Worm (Caenorhabditis elegans) whole organism, L4 larva: ENCODE measurements around the gene hpd-1.

ENCODE experiments used
- D1046.2 ChIP-seq: fragments of 200-800 bp; sonication (Bioruptor generic); IDR thresholded peaks from 2 replicates; pipeline ENCODE4 v1.3.6; 2022; ENCODE audit warnings: missing genetic modification characterization, missing compliant biosample characterization
- R02D3.7 ChIP-seq: fragments of 150-350 bp; sonication (generic microtip); optimal IDR thresholded peaks from 3 replicates; lab custom pipeline; 2014; ENCODE audit warnings: missing biosample characterization, missing genetic modification characterization
- Y48G9A.11 ChIP-seq: fragments of 200-800 bp; sonication (Bioruptor generic); IDR thresholded peaks from 2 replicates; pipeline ENCODE4 v1.3.6; 2022; ENCODE audit warnings: missing genetic modification reagents, missing genetic modification characterization, missing compliant biosample characterization
- Y75B8A.6 ChIP-seq: fragments of 200-800 bp; sonication (Bioruptor generic); IDR thresholded peaks from 2 replicates; pipeline ENCODE4 v1.3.6; 2022; ENCODE audit warnings: missing genetic modification reagents, missing genetic modification characterization, missing compliant biosample characterization
- aly-2 ChIP-seq: sonication (generic microtip); optimal IDR thresholded peaks from 2 replicates; lab custom pipeline; 2018; ENCODE audit warnings: missing biosample characterization, missing genetic modification characterization
- arid-1 ChIP-seq: fragments of 200-800 bp; sonication (Bioruptor generic); conservative IDR thresholded peaks from 2 replicates; pipeline ENCODE4 v1.3.6; 2022; ENCODE audit warnings: missing genetic modification reagents, missing genetic modification characterization, missing compliant biosample characterization
- ceh-20 ChIP-seq: fragments of 200-800 bp; sonication (Bioruptor generic); IDR thresholded peaks from 2 replicates; pipeline ENCODE4 v1.3.6; 2022; ENCODE audit warnings: missing genetic modification reagents, missing genetic modification characterization, missing compliant biosample characterization
- ceh-28 ChIP-seq: fragments of 150-350 bp; optimal IDR thresholded peaks from 2 replicates; lab custom pipeline; 2014; ENCODE audit warnings: missing biosample characterization, missing genetic modification reagents, missing genetic modification characterization
- ceh-82 ChIP-seq: sonication (generic microtip); optimal IDR thresholded peaks from 2 replicates; lab custom pipeline; 2017; ENCODE audit warnings: missing biosample characterization, missing genetic modification characterization
- ctbp-1 ChIP-seq: fragments of 200-800 bp; sonication (Bioruptor generic); IDR thresholded peaks from 2 replicates; pipeline ENCODE4 v1.3.6; 2022; ENCODE audit warnings: missing genetic modification reagents, missing genetic modification characterization, missing compliant biosample characterization
- daf-16 ChIP-seq, 3 experiments: sonication (generic microtip); optimal IDR thresholded peaks; 2 replicates each; lab custom pipeline; 2016 to 2017; ENCODE audit warnings: missing genetic modification characterization in 3 of 3, missing genetic modification reagents in 3 of 3, mild to moderate bottlenecking in 2 of 3, missing compliant biosample characterization in 2 of 3, missing biosample characterization in 1 of 3, moderate library complexity in 1 of 3
- duxl-1 ChIP-seq: sonication (generic microtip); optimal IDR thresholded peaks from 2 replicates; lab custom pipeline; 2016; ENCODE audit warnings: mild to moderate bottlenecking, missing genetic modification characterization, moderate library complexity, missing compliant biosample characterization; ENCODE audit not compliant: poor library complexity
- egl-43 ChIP-seq: fragments of 200-800 bp; sonication (Bioruptor generic); IDR thresholded peaks from 2 replicates; pipeline ENCODE4 v1.3.6; 2022; ENCODE audit warnings: missing genetic modification reagents, missing genetic modification characterization, missing compliant biosample characterization
- hif-1 ChIP-seq, 2 experiments: sonication (generic microtip); optimal IDR thresholded peaks; 2 replicates each; lab custom pipeline; 2016 to 2017; ENCODE audit warnings: missing compliant biosample characterization in 2 of 2, missing genetic modification characterization in 2 of 2, missing genetic modification reagents in 2 of 2, missing genotype in 2 of 2, mild to moderate bottlenecking in 1 of 2
- hlh-11 ChIP-seq: fragments of 200-800 bp; sonication (Bioruptor generic); optimal IDR thresholded peaks from 2 replicates; lab custom pipeline; 2018; ENCODE audit warnings: mild to moderate bottlenecking, missing genetic modification characterization, missing compliant biosample characterization
- hlh-30 ChIP-seq: sonication (generic microtip); optimal IDR thresholded peaks from 2 replicates; lab custom pipeline; 2017; ENCODE audit warnings: antibody characterized with exemption, mild to moderate bottlenecking, missing genetic modification characterization, missing compliant biosample characterization; ENCODE audit not compliant: insufficient read depth
- jun-1 ChIP-seq: fragments of 150-350 bp; optimal IDR thresholded peaks from 2 replicates; lab custom pipeline; 2014; ENCODE audit warnings: missing biosample characterization, missing genetic modification reagents, missing genetic modification characterization
- lin-13 ChIP-seq: fragments of 150-350 bp; optimal IDR thresholded peaks from 2 replicates; lab custom pipeline; 2014; ENCODE audit warnings: missing biosample characterization, missing genetic modification reagents, missing genetic modification characterization
- lin-29 ChIP-seq: fragments of 200-800 bp; sonication (Bioruptor generic); IDR thresholded peaks from 2 replicates; pipeline ENCODE4 v1.3.6; 2022; ENCODE audit warnings: missing genetic modification reagents, missing genetic modification characterization, missing compliant biosample characterization
- lin-38 ChIP-seq: fragments of 200-800 bp; sonication (Bioruptor generic); IDR thresholded peaks from 2 replicates; pipeline ENCODE4 v1.3.6; 2022; ENCODE audit warnings: missing genetic modification reagents, missing genetic modification characterization, missing compliant biosample characterization
- mep-1 ChIP-seq: fragments of 150-350 bp; sonication (generic microtip); optimal IDR thresholded peaks from 3 replicates; lab custom pipeline; 2014; ENCODE audit warnings: missing biosample characterization, missing genetic modification characterization
- mes-2 ChIP-seq: sonication (generic microtip); optimal IDR thresholded peaks from 2 replicates; lab custom pipeline; 2016; ENCODE audit warnings: missing genotype, mild to moderate bottlenecking, missing genetic modification characterization, missing compliant biosample characterization; ENCODE audit not compliant: poor library complexity, severe bottlenecking
- mxl-3 ChIP-seq: fragments of 200-800 bp; sonication (Bioruptor generic); optimal IDR thresholded peaks from 2 replicates; lab custom pipeline; 2018; ENCODE audit warnings: mild to moderate bottlenecking, missing genetic modification characterization, missing compliant biosample characterization
- nhr-10 ChIP-seq: fragments of 150-350 bp; optimal IDR thresholded peaks from 2 replicates; lab custom pipeline; 2014; ENCODE audit warnings: missing biosample characterization, missing genetic modification characterization
- nhr-102 ChIP-seq: sonication (generic microtip); optimal IDR thresholded peaks from 2 replicates; lab custom pipeline; 2016; ENCODE audit warnings: mild to moderate bottlenecking, missing genetic modification characterization, moderate library complexity, missing compliant biosample characterization
- nhr-11 ChIP-seq: fragments of 150-350 bp; optimal IDR thresholded peaks from 2 replicates; lab custom pipeline; 2014; ENCODE audit warnings: missing biosample characterization, missing genetic modification characterization
- nhr-28 ChIP-seq: fragments of 150-350 bp; optimal IDR thresholded peaks from 2 replicates; lab custom pipeline; 2014; ENCODE audit warnings: missing biosample characterization, missing genetic modification characterization
- nhr-42 ChIP-seq: fragments of 200-800 bp; sonication (Bioruptor generic); IDR thresholded peaks from 2 replicates; pipeline ENCODE4 v1.3.6; 2022; ENCODE audit warnings: missing genetic modification characterization, missing compliant biosample characterization
- nhr-76 ChIP-seq: fragments of 150-350 bp; optimal IDR thresholded peaks from 2 replicates; lab custom pipeline; 2014; ENCODE audit warnings: missing biosample characterization, missing genetic modification characterization
- nhr-77 ChIP-seq: fragments of 150-350 bp; optimal IDR thresholded peaks from 2 replicates; lab custom pipeline; 2014; ENCODE audit warnings: missing biosample characterization, missing genetic modification characterization
- php-3 ChIP-seq: fragments of 200-800 bp; sonication (Bioruptor generic); IDR thresholded peaks from 2 replicates; pipeline ENCODE4 v1.3.6; 2022; ENCODE audit warnings: missing genetic modification reagents, missing genetic modification characterization, missing compliant biosample characterization
- set-16 ChIP-seq: fragments of 200-800 bp; sonication (Bioruptor generic); IDR thresholded peaks from 2 replicates; pipeline ENCODE4 v1.3.6; 2022; ENCODE audit warnings: missing genetic modification reagents, missing genetic modification characterization, missing compliant biosample characterization
- skn-1 ChIP-seq: fragments of 150-350 bp; optimal IDR thresholded peaks from 2 replicates; lab custom pipeline; 2014; ENCODE audit warnings: missing biosample characterization, missing genetic modification characterization
- snpc-1.2 ChIP-seq: fragments of 200-800 bp; sonication (Bioruptor generic); IDR thresholded peaks from 2 replicates; pipeline ENCODE4 v1.3.6; 2022; ENCODE audit warnings: missing genetic modification reagents, missing genetic modification characterization, missing compliant biosample characterization
- spr-1 ChIP-seq: sonication (generic microtip); optimal IDR thresholded peaks from 2 replicates; lab custom pipeline; 2016; ENCODE audit warnings: mild to moderate bottlenecking, missing genetic modification characterization, missing compliant biosample characterization
- spr-3 ChIP-seq: fragments of 200-800 bp; sonication (Bioruptor generic); optimal IDR thresholded peaks from 2 replicates; lab custom pipeline; 2018; ENCODE audit warnings: mild to moderate bottlenecking, missing genetic modification characterization, missing compliant biosample characterization
- unc-62 ChIP-seq, 3 experiments: fragments of 150-350 bp in 1 of 3; sonication (generic microtip); optimal IDR thresholded peaks in 2 of 3; peaks in 1 of 3; 1 replicate in 1 of 3; 2 replicates in 2 of 3; lab custom pipeline; 2014 to 2017; ENCODE audit warnings: missing biosample characterization in 3 of 3, missing genetic modification characterization in 3 of 3, missing genetic modification reagents in 3 of 3, missing genotype in 1 of 3
- zfp-2 ChIP-seq: sonication (generic microtip); optimal IDR thresholded peaks from 2 replicates; lab custom pipeline; 2016; ENCODE audit warnings: mild to moderate bottlenecking, missing genetic modification characterization, missing compliant biosample characterization
- zfp-3 ChIP-seq: fragments of 200-800 bp; sonication (Bioruptor generic); conservative IDR thresholded peaks from 2 replicates; pipeline ENCODE4 v1.3.6; 2022; ENCODE audit warnings: missing genetic modification reagents, missing genetic modification characterization, missing compliant biosample characterization
- ztf-11 ChIP-seq: fragments of 150-350 bp; optimal IDR thresholded peaks from 2 replicates; lab custom pipeline; 2014; ENCODE audit warnings: missing biosample characterization, missing genetic modification characterization

Gene hpd-1

DNA sequence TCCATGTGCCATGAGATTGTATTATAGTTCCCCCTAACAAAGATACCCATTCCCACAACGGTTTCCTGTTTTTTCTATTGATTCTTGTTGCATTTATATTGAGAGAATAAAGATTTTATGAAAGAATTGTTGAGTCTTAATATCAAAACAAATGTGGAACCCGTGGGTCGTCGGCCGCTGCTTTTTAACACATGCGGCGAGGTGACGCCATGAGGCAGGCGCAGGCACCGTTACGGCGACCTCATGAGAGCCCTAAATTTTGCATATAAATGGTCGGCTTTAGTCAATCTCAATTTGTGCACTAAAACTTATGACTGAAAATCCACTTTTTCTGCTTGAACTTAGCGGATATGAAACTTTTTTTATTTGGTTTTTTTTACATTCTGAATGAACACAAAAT, 2.2 kb downstream of the hpd-1 start:
- TF ChIP-seq ceh-82 (no peak), nhr-76 (tag; lab: Kevin White, UChicago) (no peak), ceh-28 (tag; lab: Kevin White, UChicago) (no peak), R02D3.7 (tag; lab: Kevin White, UChicago) (no peak), snpc-1.2 (no peak), egl-43 (GFP tag; lab: Robert Waterston, UW) (0 out of 2 replicates have a peak, but pooled peaks have one; percentile 34), aly-2 (tag; lab: Kevin White, UChicago) (no peak), zfp-3 (GFP tag; lab: Robert Waterston, UW) (0 out of 2 replicates have a peak, but pooled peaks have one; percentile 52), spr-1 (peak; percentile 39), nhr-102 (peak; percentile 14), duxl-1 (tag; lab: Kevin White, UChicago) (peak; percentile 14), lin-38 (GFP tag; lab: Robert Waterston, UW) (0 out of 2 replicates have a peak, but pooled peaks have one; percentile 36), nhr-10 (tag; lab: Kevin White, UChicago) (no peak), mep-1 (tag; lab: Kevin White, UChicago) (no peak), ztf-11 (tag; lab: Kevin White, UChicago) (no peak), jun-1 (tag; lab: Kevin White, UChicago) (no peak), hlh-30 (tag; lab: Kevin White, UChicago) (peak; percentile 38), mes-2 (tag; lab: Kevin White, UChicago) (no peak), Y75B8A.6 (GFP tag; lab: Robert Waterston, UW) (0 out of 2 replicates have a peak, but pooled peaks have one; percentile 61), hif-1 (tag; optimal IDR thresholded peaks at IDR 0.05; lab: Kevin White, UChicago) (peak in 1 of 2 experiments; percentile 18), hlh-11 (peak; percentile 38), nhr-28 (peak; percentile 2), nhr-77 (tag; lab: Kevin White, UChicago) (no peak), ctbp-1 (GFP tag; lab: Robert Waterston, UW) (0 out of 2 replicates have a peak, but pooled peaks have one; percentile 18), nhr-42 (GFP tag; lab: Robert Waterston, UW) (peak; percentile 46; the same call in 1 of the 2 replicates), arid-1 (GFP tag; lab: Robert Waterston, UW) (0 out of 2 replicates have a peak, but pooled peaks have one; percentile 24), mxl-3 (GFP tag; lab: Kevin White, UChicago) (peak; percentile 32), daf-16 (GFP tag; optimal IDR thresholded peaks at IDR 0.05; lab: Kevin White, UChicago) (no peak), daf-16 (tag; optimal IDR thresholded peaks at IDR 0.05; lab: Kevin White, UChicago) (peak; percentile 29)

DNA sequence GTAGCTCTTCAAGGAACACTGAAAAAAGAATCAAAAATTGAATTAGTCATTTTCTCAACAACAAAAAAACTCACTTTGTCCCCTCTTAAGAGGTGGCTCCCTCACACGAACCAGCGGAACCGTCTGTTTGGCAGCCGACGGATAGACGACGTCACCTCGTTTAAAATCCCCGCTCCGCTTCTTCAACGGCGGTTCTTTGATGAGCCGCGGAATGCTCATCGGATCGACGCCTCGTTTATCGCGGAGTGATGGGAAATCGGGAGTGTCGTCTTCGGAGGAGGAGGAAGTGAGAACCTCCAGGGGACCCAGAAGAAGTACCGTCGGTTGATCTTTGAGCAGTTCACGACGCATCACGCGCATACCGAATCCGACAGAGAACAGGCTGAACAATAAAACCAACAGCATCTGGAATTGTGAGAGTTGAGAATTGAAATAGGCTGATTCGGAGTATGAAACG, 3.5 kb downstream of the hpd-1 start, which contains the start of gene nlp-68:
Gene nlp-68 (minus strand): TSS at position 407 of the 457 bp plus-strand sequence.
- no peak for TF ChIP-seq nhr-11 (tag; lab: Kevin White, UChicago)
- no peak for TF ChIP-seq lin-29 (GFP tag; lab: Robert Waterston, UW)
- no peak for TF ChIP-seq Y48G9A.11 (GFP tag; lab: Robert Waterston, UW)
- TF ChIP-seq nhr-42 (GFP tag; lab: Robert Waterston, UW): no peak
- TF ChIP-seq php-3: no peak
- no peak for TF ChIP-seq lin-38 (GFP tag; lab: Robert Waterston, UW)
- no peak for TF ChIP-seq skn-1 (tag; lab: Kevin White, UChicago)
- TF ChIP-seq zfp-2 (tag; lab: Kevin White, UChicago): no peak
- TF ChIP-seq lin-13: no peak
- TF ChIP-seq unc-62 (GFP tag; optimal IDR thresholded peaks at IDR 0.05 in 1 of 2; lab: Kevin White, UChicago): peak in 1 of 2 experiments; percentile 44
- no peak for TF ChIP-seq unc-62 (tag; optimal IDR thresholded peaks at IDR 0.05; lab: Kevin White, UChicago)
- peak; percentile 67 for TF ChIP-seq set-16
- TF ChIP-seq D1046.2 (GFP tag; lab: Robert Waterston, UW): no peak
- TF ChIP-seq ceh-20 (GFP tag; lab: Robert Waterston, UW): no peak
- TF ChIP-seq spr-3 (GFP tag; lab: Kevin White, UChicago): no peak
- TF ChIP-seq mep-1 (tag; lab: Kevin White, UChicago): no peak
